Worm (Caenorhabditis elegans) whole organism, L3 larva: ENCODE results near the gene abl-1.

Experiments used
- ama-1 ChIP-seq: fragments of 150-350 bp; optimal IDR thresholded peaks from 2 replicates; lab custom pipeline; 2018
- ceh-16 ChIP-seq: sonication (generic microtip); optimal IDR thresholded peaks from 2 replicates; lab custom pipeline; 2017; ENCODE audit warnings: missing biosample characterization, missing genetic modification characterization
- ceh-28 ChIP-seq: fragments of 150-350 bp; optimal IDR thresholded peaks from 2 replicates; lab custom pipeline; 2014; ENCODE audit warnings: missing biosample characterization, missing genetic modification reagents, missing genetic modification characterization
- ceh-82 ChIP-seq: fragments of 150-350 bp; optimal IDR thresholded peaks from 2 replicates; lab custom pipeline; 2014; ENCODE audit warnings: missing biosample characterization, missing genetic modification characterization
- ceh-9 ChIP-seq: sonication (generic microtip); optimal IDR thresholded peaks from 2 replicates; lab custom pipeline; 2018; ENCODE audit warnings: missing biosample characterization, missing genetic modification characterization
- daf-12 ChIP-seq: fragments of 150-350 bp; optimal IDR thresholded peaks from 2 replicates; lab custom pipeline; 2014; ENCODE audit warnings: missing biosample characterization, missing genetic modification reagents, missing genetic modification characterization
- egl-27 ChIP-seq: sonication (generic microtip); optimal IDR thresholded peaks from 4 replicates; lab custom pipeline; 2017; ENCODE audit warnings: missing biosample characterization, missing genetic modification reagents, missing genetic modification characterization
- elt-1 ChIP-seq: fragments of 150-350 bp; optimal IDR thresholded peaks from 2 replicates; lab custom pipeline; 2014; ENCODE audit warnings: missing biosample characterization, missing genetic modification characterization
- elt-2 ChIP-seq: sonication (generic microtip); optimal IDR thresholded peaks from 2 replicates; lab custom pipeline; 2016; ENCODE audit warnings: missing genetic modification reagents, mild to moderate bottlenecking, missing genetic modification characterization, missing compliant biosample characterization
- elt-3 ChIP-seq, 3 experiments: fragments of 150-350 bp in 1 of 3; sonication (generic microtip) in 2 of 3; optimal IDR thresholded peaks; 2 replicates in 2 of 3; 4 replicates in 1 of 3; lab custom pipeline; 2014 to 2017; ENCODE audit warnings: missing biosample characterization in 3 of 3, missing genetic modification characterization in 3 of 3
- fkh-10 ChIP-seq: sonication (generic microtip); optimal IDR thresholded peaks from 2 replicates; lab custom pipeline; 2017; ENCODE audit warnings: missing biosample characterization, missing genetic modification reagents, missing genetic modification characterization
- fkh-2 ChIP-seq: fragments of 150-350 bp; optimal IDR thresholded peaks from 2 replicates; lab custom pipeline; 2014; ENCODE audit warnings: missing biosample characterization, missing genetic modification reagents, missing genetic modification characterization
- fos-1 ChIP-seq: fragments of 150-350 bp; optimal IDR thresholded peaks from 2 replicates; lab custom pipeline; 2014; ENCODE audit warnings: missing biosample characterization, missing genetic modification characterization
- jun-1 ChIP-seq: fragments of 150-350 bp; optimal IDR thresholded peaks from 2 replicates; lab custom pipeline; 2014; ENCODE audit warnings: missing biosample characterization, missing genetic modification reagents, missing genetic modification characterization
- lin-15B ChIP-seq: fragments of 150-350 bp; optimal IDR thresholded peaks from 2 replicates; lab custom pipeline; 2014; ENCODE audit warnings: missing biosample characterization, missing genetic modification characterization
- lin-39 ChIP-seq: fragments of 150-350 bp; optimal IDR thresholded peaks from 2 replicates; lab custom pipeline; 2018; ENCODE audit warnings: missing biosample characterization, missing genetic modification reagents, missing genetic modification characterization
- lsy-12 ChIP-seq: sonication (generic microtip); optimal IDR thresholded peaks from 2 replicates; lab custom pipeline; 2016; ENCODE audit warnings: mild to moderate bottlenecking, missing genetic modification characterization, missing compliant biosample characterization
- mdl-1 ChIP-seq: fragments of 150-350 bp; optimal IDR thresholded peaks from 2 replicates; lab custom pipeline; 2014; ENCODE audit warnings: missing biosample characterization, missing genetic modification characterization
- nfya-1 ChIP-seq: sonication (generic microtip); optimal IDR thresholded peaks from 2 replicates; lab custom pipeline; 2017; ENCODE audit warnings: missing genetic modification characterization, mild to moderate bottlenecking, missing compliant biosample characterization, antibody characterized with exemption, moderate library complexity; ENCODE audit not compliant: insufficient read depth
- nhr-11 ChIP-seq: fragments of 150-350 bp; optimal IDR thresholded peaks from 2 replicates; lab custom pipeline; 2014; ENCODE audit warnings: missing biosample characterization, missing genetic modification characterization
- nhr-12 ChIP-seq: fragments of 150-350 bp; optimal IDR thresholded peaks from 2 replicates; lab custom pipeline; 2014; ENCODE audit warnings: missing biosample characterization, missing genetic modification characterization
- nhr-23 ChIP-seq: fragments of 150-350 bp; optimal IDR thresholded peaks from 2 replicates; lab custom pipeline; 2014; ENCODE audit warnings: missing biosample characterization, missing genetic modification reagents, missing genetic modification characterization
- nhr-237 ChIP-seq: fragments of 150-350 bp; optimal IDR thresholded peaks from 2 replicates; lab custom pipeline; 2014; ENCODE audit warnings: missing biosample characterization, missing genetic modification characterization
- nhr-25 ChIP-seq: sonication (generic microtip); optimal IDR thresholded peaks from 2 replicates; lab custom pipeline; 2017; ENCODE audit warnings: missing biosample characterization, missing genetic modification characterization
- nhr-28 ChIP-seq: fragments of 150-350 bp; optimal IDR thresholded peaks from 2 replicates; lab custom pipeline; 2014; ENCODE audit warnings: missing biosample characterization, missing genetic modification characterization
- nhr-67 ChIP-seq: fragments of 150-350 bp; optimal IDR thresholded peaks from 2 replicates; lab custom pipeline; 2014; ENCODE audit warnings: missing biosample characterization, missing genetic modification characterization
- nhr-76 ChIP-seq: fragments of 150-350 bp; sonication (generic microtip); optimal IDR thresholded peaks from 5 replicates; lab custom pipeline; 2014; ENCODE audit warnings: missing biosample characterization, missing genetic modification characterization
- pha-4 ChIP-seq: fragments of 150-350 bp; optimal IDR thresholded peaks from 2 replicates; lab custom pipeline; 2014; ENCODE audit warnings: missing biosample characterization, missing genetic modification reagents, missing genetic modification characterization
- pqm-1 ChIP-seq: fragments of 150-350 bp; optimal IDR thresholded peaks from 2 replicates; lab custom pipeline; 2017; ENCODE audit warnings: missing biosample characterization, missing genetic modification characterization, inconsistent platforms
- sea-2 ChIP-seq: fragments of 150-350 bp; sonication (generic microtip); optimal IDR thresholded peaks from 4 replicates; lab custom pipeline; 2014; ENCODE audit warnings: missing biosample characterization, missing genetic modification reagents, missing genetic modification characterization
- skn-1 ChIP-seq: fragments of 150-350 bp; optimal IDR thresholded peaks from 2 replicates; lab custom pipeline; 2014; ENCODE audit warnings: missing biosample characterization, missing genetic modification characterization
- tbx-2 ChIP-seq: sonication (generic microtip); optimal IDR thresholded peaks from 2 replicates; lab custom pipeline; 2016; ENCODE audit warnings: mild to moderate bottlenecking, missing genetic modification characterization, missing compliant biosample characterization
- zag-1 ChIP-seq: fragments of 150-350 bp; optimal IDR thresholded peaks from 2 replicates; lab custom pipeline; 2014; ENCODE audit warnings: missing biosample characterization, missing genetic modification characterization
- ztf-4 ChIP-seq: fragments of 150-350 bp; optimal IDR thresholded peaks from 2 replicates; lab custom pipeline; 2014; ENCODE audit warnings: missing biosample characterization, missing genetic modification characterization

The abl-1 gene

ce11 chrX:10637048-10637928, 13.3 kb upstream of the abl-1 start (continued):
- TF ChIP-seq nhr-237 (tag; lab: Kevin White, UChicago) (no peak), fkh-10 (peak; percentile 48), elt-1 (tag; lab: Kevin White, UChicago) (no peak), lin-39 (tag; lab: Kevin White, UChicago) (peak; percentile 87), ceh-9 (tag; lab: Kevin White, UChicago) (no peak)

- no peak for TF ChIP-seq pqm-1 (tag; lab: Kevin White, UChicago)
- no peak for TF ChIP-seq ceh-28 (tag; lab: Kevin White, UChicago)
- TF ChIP-seq nhr-28 (tag; lab: Kevin White, UChicago), result no peak
- no peak for TF ChIP-seq ztf-4 (tag; lab: Kevin White, UChicago)
- TF ChIP-seq nhr-237 (tag; lab: Kevin White, UChicago), result no peak
- TF ChIP-seq sea-2 (GFP tag; lab: Kevin White, UChicago), result no peak
- TF ChIP-seq fkh-10, result no peak
- no peak for TF ChIP-seq nfya-1
- no peak for TF ChIP-seq pha-4 (tag; lab: Kevin White, UChicago)
- TF ChIP-seq jun-1 (tag; lab: Kevin White, UChicago), result no peak
- TF ChIP-seq ceh-16 (tag; lab: Kevin White, UChicago), result no peak
- no peak for TF ChIP-seq daf-12 (tag; lab: Kevin White, UChicago)
Measured at ce11 chrX:10635608-10636007, 11.6 kb upstream of the abl-1 start, which contains the start of gene daf-12. TSS of gene daf-12 (plus strand) at chrX:10635908.

DNA sequence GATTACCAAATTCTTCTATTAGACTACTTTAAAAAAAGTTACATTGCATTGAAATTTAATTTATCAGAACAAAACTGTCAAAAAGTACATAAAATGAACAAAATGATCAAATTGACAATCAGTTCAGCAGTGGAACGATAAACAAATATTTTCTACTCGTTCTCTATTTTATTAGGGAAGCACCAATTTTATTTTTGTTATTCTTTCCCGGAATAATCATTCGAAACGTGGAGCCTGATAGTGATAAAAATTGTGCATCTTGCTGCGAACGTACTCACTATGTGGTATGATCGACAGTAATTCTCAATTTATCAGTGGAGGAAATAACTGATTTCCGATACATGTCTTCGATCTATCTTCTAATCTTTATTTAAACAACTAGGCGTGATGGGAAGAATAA, 7.9 kb upstream of the abl-1 start:
- peak; percentile 16 for TF ChIP-seq pqm-1 (tag; lab: Kevin White, UChicago)
- peak; percentile 81 for TF ChIP-seq elt-2 (tag; lab: Kevin White, UChicago)
- no peak for TF ChIP-seq nhr-237 (tag; lab: Kevin White, UChicago)

- TF ChIP-seq jun-1 (tag; lab: Kevin White, UChicago) (no peak), lsy-12 (tag; lab: Kevin White, UChicago) (no peak)
Measured at ce11 chrX:10630952-10631351, 6.9 kb upstream of the abl-1 start.

- TF ChIP-seq elt-1 (tag; lab: Kevin White, UChicago), result peak; percentile 32
- TF ChIP-seq pqm-1 (tag; lab: Kevin White, UChicago), result peak; percentile 32
- TF ChIP-seq nfya-1, result no peak
- TF ChIP-seq pha-4 (tag; lab: Kevin White, UChicago), result peak; percentile 55
- peak; percentile 94 for TF ChIP-seq elt-2 (tag; lab: Kevin White, UChicago)
- peak; percentile 91 for TF ChIP-seq nhr-23 (tag; lab: Kevin White, UChicago)
- TF ChIP-seq ceh-82 (tag; lab: Kevin White, UChicago), result no peak
- TF ChIP-seq egl-27, result no peak
- TF ChIP-seq nhr-25, result peak; percentile 80
Measured at ce11 chrX:10630059-10630791, 6.2 kb upstream of the abl-1 start.

DNA sequence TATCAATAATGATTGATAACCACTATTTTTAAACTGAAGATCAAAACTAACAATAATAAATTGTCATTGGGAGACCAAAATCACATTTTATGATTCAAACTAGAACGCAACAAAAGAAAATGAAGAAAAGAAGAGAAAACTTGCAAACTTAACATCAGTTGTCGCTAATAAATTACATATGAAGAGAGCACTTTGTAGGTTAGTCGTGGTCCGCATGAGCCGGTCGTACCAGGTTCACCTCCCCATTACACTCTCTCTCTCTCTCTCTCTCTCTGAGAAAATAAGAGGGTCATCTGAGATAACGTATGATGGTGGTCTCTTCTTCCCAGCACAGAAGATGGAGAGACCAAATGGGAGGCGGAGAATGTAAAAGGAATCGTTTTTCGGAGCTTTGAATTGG, 5.1 kb upstream of the abl-1 start:
- TF ChIP-seq nhr-237 (tag; lab: Kevin White, UChicago), result no peak
- TF ChIP-seq fos-1, result no peak
- no peak for TF ChIP-seq ceh-28 (tag; lab: Kevin White, UChicago)
- no peak for TF ChIP-seq nhr-76 (tag; lab: Kevin White, UChicago)
- TF ChIP-seq lin-15B (tag; lab: Kevin White, UChicago), result no peak
- TF ChIP-seq nhr-67 (tag; lab: Kevin White, UChicago), result no peak
- TF ChIP-seq mdl-1 (tag; lab: Kevin White, UChicago), result no peak
- no peak for TF ChIP-seq ceh-82 (tag; lab: Kevin White, UChicago)
- no peak for TF ChIP-seq nhr-25
- TF ChIP-seq tbx-2 (tag; lab: Kevin White, UChicago), result no peak
- no peak for TF ChIP-seq elt-3 (tag; optimal IDR thresholded peaks at IDR 0.05; lab: Kevin White, UChicago)
- no peak for TF ChIP-seq elt-2 (tag; lab: Kevin White, UChicago)
- no peak for TF ChIP-seq ama-1 (lab: Kevin White, UChicago)
- no peak for TF ChIP-seq ceh-9 (tag; lab: Kevin White, UChicago)
- no peak for TF ChIP-seq nhr-11 (tag; lab: Kevin White, UChicago)
- no peak for TF ChIP-seq skn-1
- TF ChIP-seq nhr-12, result no peak
- no peak for TF ChIP-seq zag-1 (tag; lab: Kevin White, UChicago)
- no peak for TF ChIP-seq fkh-2 (tag; lab: Kevin White, UChicago)
